Worm (Caenorhabditis elegans) whole organism, mixed stage, embryonic: ENCODE data around the gene mlk-1.

Experiments used
- ces-1 ChIP-seq: fragments of 150-350 bp; optimal IDR thresholded peaks from 2 replicates; lab custom pipeline; 2014; ENCODE audit warnings: missing biosample characterization, missing genetic modification reagents, missing genetic modification characterization
- elt-3 ChIP-seq: fragments of 150-350 bp; optimal IDR thresholded peaks from 2 replicates; lab custom pipeline; 2014; ENCODE audit warnings: missing biosample characterization, missing genetic modification characterization
- ham-2 ChIP-seq: fragments of 200-800 bp; sonication (Bioruptor generic); optimal IDR thresholded peaks from 2 replicates; lab custom pipeline; 2018; ENCODE audit warnings: mild to moderate bottlenecking, missing genetic modification characterization, missing compliant biosample characterization
- mab-5 ChIP-seq: fragments of 150-350 bp; optimal IDR thresholded peaks from 2 replicates; lab custom pipeline; 2014; ENCODE audit warnings: missing biosample characterization, missing genetic modification characterization
- nhr-12 ChIP-seq: fragments of 150-350 bp; optimal IDR thresholded peaks from 2 replicates; lab custom pipeline; 2014; ENCODE audit warnings: missing biosample characterization, missing genetic modification characterization
- nhr-237 ChIP-seq: fragments of 150-350 bp; optimal IDR thresholded peaks from 2 replicates; lab custom pipeline; 2014; ENCODE audit warnings: missing biosample characterization, missing genetic modification characterization
- pha-4 ChIP-seq: fragments of 150-350 bp; optimal IDR thresholded peaks from 2 replicates; lab custom pipeline; 2018; ENCODE audit warnings: missing biosample characterization, missing genetic modification reagents, missing genetic modification characterization
- sem-2 ChIP-seq: fragments of 200-800 bp; sonication (Bioruptor generic); optimal IDR thresholded peaks from 2 replicates; lab custom pipeline; 2018; ENCODE audit warnings: mild to moderate bottlenecking, missing genetic modification characterization, missing compliant biosample characterization
- unc-39 ChIP-seq: fragments of 150-350 bp; optimal IDR thresholded peaks from 2 replicates; lab custom pipeline; 2014; ENCODE audit warnings: missing biosample characterization, missing genetic modification characterization
- unc-62 ChIP-seq: fragments of 150-350 bp; optimal IDR thresholded peaks from 2 replicates; lab custom pipeline; 2014; ENCODE audit warnings: missing biosample characterization, missing genetic modification reagents, missing genetic modification characterization
- ztf-11 ChIP-seq: fragments of 150-350 bp; optimal IDR thresholded peaks from 2 replicates; lab custom pipeline; 2014; ENCODE audit warnings: missing biosample characterization, missing genetic modification characterization

DNA sequence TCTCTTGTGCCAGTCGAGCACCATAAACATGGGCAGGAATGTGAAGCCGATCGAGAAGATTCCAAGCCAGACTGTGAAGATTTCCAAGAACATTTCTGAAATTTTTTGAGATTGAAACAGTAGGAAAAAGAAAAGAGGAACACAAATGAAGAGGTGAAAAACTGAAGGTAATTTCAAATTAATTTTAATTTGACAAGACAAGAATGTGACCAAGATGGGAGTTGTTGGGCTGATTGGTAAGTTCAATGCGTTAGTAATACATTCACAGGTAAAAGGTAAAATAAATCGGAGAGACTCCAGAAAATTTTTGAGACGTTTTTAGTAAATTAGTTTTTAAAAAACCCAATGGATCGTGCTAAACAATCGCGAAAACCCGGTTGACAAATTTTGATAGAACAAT, 33.9 kb downstream of the mlk-1 start, which contains the start of gene swt-7:
- no peak for TF ChIP-seq unc-39 (tag; lab: Kevin White, UChicago)
- no peak for TF ChIP-seq nhr-12 (tag; lab: Kevin White, UChicago)
- no peak for TF ChIP-seq ztf-11
- no peak for TF ChIP-seq ham-2 (GFP tag; lab: Kevin White, UChicago)
- no peak for TF ChIP-seq nhr-237 (tag; lab: Kevin White, UChicago)
- no peak for TF ChIP-seq unc-62 (GFP tag; lab: Kevin White, UChicago)
- no peak for TF ChIP-seq pha-4 (tag; lab: Kevin White, UChicago)
- TF ChIP-seq sem-2: no peak
- no peak for TF ChIP-seq elt-3 (tag; lab: Kevin White, UChicago)
- TF ChIP-seq ces-1 (GFP tag; lab: Kevin White, UChicago): no peak
- no peak for TF ChIP-seq mab-5 (tag; lab: Kevin White, UChicago)
